Worm (Caenorhabditis elegans): Measurements from ENCODE around the gene Y51H7C.12.

ce11 chrII:1438336-1438589 is 8.3 kb downstream of the Y51H7C.12 start, which contains the start of gene Y51H7C.3:
- TF ChIP-seq unc-130 (tag; optimal IDR thresholded peaks at IDR 0.05), result no peak
- no peak for TF ChIP-seq nhr-76 (tag; optimal IDR thresholded peaks at IDR 0.05)
- no peak for TF ChIP-seq nhr-237 (tag; optimal IDR thresholded peaks at IDR 0.05)
- TF ChIP-seq pqm-1 (tag; optimal IDR thresholded peaks at IDR 0.05), result no peak
- no peak for TF ChIP-seq ama-1 (optimal IDR thresholded peaks at IDR 0.05)
- no peak for TF ChIP-seq mdl-1 (tag; optimal IDR thresholded peaks at IDR 0.05)
- no peak for TF ChIP-seq unc-98 (GFP tag; IDR thresholded peaks at IDR 0.05)
